Worm (Caenorhabditis elegans) whole organism, L4 larva: ENCODE results near the gene Y37D8A.2.

Experiments
- D1046.2 ChIP-seq: fragments of 200-800 bp; sonication (Bioruptor generic); IDR thresholded peaks from 2 replicates; pipeline ENCODE4 v1.3.6; 2022; ENCODE audit warnings: missing genetic modification characterization, missing compliant biosample characterization
- F10B5.3 ChIP-seq: sonication (generic microtip); optimal IDR thresholded peaks from 2 replicates; lab custom pipeline; 2016; ENCODE audit warnings: mild to moderate bottlenecking, missing genetic modification characterization, missing compliant biosample characterization
- F26F4.8 ChIP-seq: fragments of 200-800 bp; sonication (Bioruptor generic); conservative IDR thresholded peaks from 2 replicates; pipeline ENCODE4 v1.3.6; 2022; ENCODE audit warnings: missing genetic modification characterization, missing compliant biosample characterization
- R02D3.7 ChIP-seq: fragments of 150-350 bp; sonication (generic microtip); optimal IDR thresholded peaks from 3 replicates; lab custom pipeline; 2014; ENCODE audit warnings: missing biosample characterization, missing genetic modification characterization
- T20F7.1 ChIP-seq: fragments of 200-800 bp; sonication (Bioruptor generic); optimal IDR thresholded peaks from 2 replicates; lab custom pipeline; 2018; ENCODE audit warnings: mild to moderate bottlenecking, missing genetic modification characterization, missing compliant biosample characterization
- T26A8.4 ChIP-seq: fragments of 200-800 bp; sonication (Bioruptor generic); IDR thresholded peaks from 2 replicates; pipeline ENCODE4 v1.3.6; 2022; ENCODE audit warnings: missing genetic modification characterization, missing compliant biosample characterization
- Y48G9A.11 ChIP-seq: fragments of 200-800 bp; sonication (Bioruptor generic); IDR thresholded peaks from 2 replicates; pipeline ENCODE4 v1.3.6; 2022; ENCODE audit warnings: missing genetic modification reagents, missing genetic modification characterization, missing compliant biosample characterization
- aly-2 ChIP-seq: sonication (generic microtip); optimal IDR thresholded peaks from 2 replicates; lab custom pipeline; 2018; ENCODE audit warnings: missing biosample characterization, missing genetic modification characterization
- ceh-62 ChIP-seq: sonication (generic microtip); optimal IDR thresholded peaks from 2 replicates; lab custom pipeline; 2017; ENCODE audit warnings: missing biosample characterization, missing genetic modification characterization
- daf-16 ChIP-seq, 3 experiments: sonication (generic microtip); optimal IDR thresholded peaks; 2 replicates each; lab custom pipeline; 2016 to 2017; ENCODE audit warnings: missing genetic modification characterization in 3 of 3, missing genetic modification reagents in 3 of 3, mild to moderate bottlenecking in 2 of 3, missing compliant biosample characterization in 2 of 3, missing biosample characterization in 1 of 3, moderate library complexity in 1 of 3
- dmd-8 ChIP-seq: fragments of 200-800 bp; sonication (Bioruptor generic); IDR thresholded peaks from 2 replicates; pipeline ENCODE4 v1.3.6; 2022; ENCODE audit warnings: missing genetic modification characterization, missing compliant biosample characterization
- duxl-1 ChIP-seq: sonication (generic microtip); optimal IDR thresholded peaks from 2 replicates; lab custom pipeline; 2016; ENCODE audit warnings: mild to moderate bottlenecking, missing genetic modification characterization, moderate library complexity, missing compliant biosample characterization; ENCODE audit not compliant: poor library complexity
- egl-43 ChIP-seq: fragments of 200-800 bp; sonication (Bioruptor generic); IDR thresholded peaks from 2 replicates; pipeline ENCODE4 v1.3.6; 2022; ENCODE audit warnings: missing genetic modification reagents, missing genetic modification characterization, missing compliant biosample characterization
- hlh-30 ChIP-seq: sonication (generic microtip); optimal IDR thresholded peaks from 2 replicates; lab custom pipeline; 2017; ENCODE audit warnings: antibody characterized with exemption, mild to moderate bottlenecking, missing genetic modification characterization, missing compliant biosample characterization; ENCODE audit not compliant: insufficient read depth
- lin-29 ChIP-seq: fragments of 200-800 bp; sonication (Bioruptor generic); IDR thresholded peaks from 2 replicates; pipeline ENCODE4 v1.3.6; 2022; ENCODE audit warnings: missing genetic modification reagents, missing genetic modification characterization, missing compliant biosample characterization
- lin-38 ChIP-seq: fragments of 200-800 bp; sonication (Bioruptor generic); IDR thresholded peaks from 2 replicates; pipeline ENCODE4 v1.3.6; 2022; ENCODE audit warnings: missing genetic modification reagents, missing genetic modification characterization, missing compliant biosample characterization
- lir-3 ChIP-seq: sonication (generic microtip); optimal IDR thresholded peaks from 2 replicates; lab custom pipeline; 2016; ENCODE audit warnings: mild to moderate bottlenecking, missing genetic modification characterization, missing compliant biosample characterization
- lsy-2 ChIP-seq, 2 experiments: fragments of 150-350 bp in 1 of 2; sonication (generic microtip) in 1 of 2; optimal IDR thresholded peaks; 2 replicates each; lab custom pipeline; 2014 to 2017; ENCODE audit warnings: missing biosample characterization in 2 of 2, missing genetic modification characterization in 2 of 2
- mep-1 ChIP-seq: fragments of 150-350 bp; sonication (generic microtip); optimal IDR thresholded peaks from 3 replicates; lab custom pipeline; 2014; ENCODE audit warnings: missing biosample characterization, missing genetic modification characterization
- mes-2 ChIP-seq: sonication (generic microtip); optimal IDR thresholded peaks from 2 replicates; lab custom pipeline; 2016; ENCODE audit warnings: missing genotype, mild to moderate bottlenecking, missing genetic modification characterization, missing compliant biosample characterization; ENCODE audit not compliant: poor library complexity, severe bottlenecking
- mxl-3 ChIP-seq: fragments of 200-800 bp; sonication (Bioruptor generic); optimal IDR thresholded peaks from 2 replicates; lab custom pipeline; 2018; ENCODE audit warnings: mild to moderate bottlenecking, missing genetic modification characterization, missing compliant biosample characterization
- nhr-11 ChIP-seq: fragments of 150-350 bp; optimal IDR thresholded peaks from 2 replicates; lab custom pipeline; 2014; ENCODE audit warnings: missing biosample characterization, missing genetic modification characterization
- nhr-25 ChIP-seq: sonication (generic microtip); optimal IDR thresholded peaks from 2 replicates; lab custom pipeline; 2017; ENCODE audit warnings: missing genetic modification characterization, mild to moderate bottlenecking, missing compliant biosample characterization, antibody characterized with exemption, moderate library complexity, borderline replicate concordance; ENCODE audit not compliant: insufficient read depth
- set-16 ChIP-seq: fragments of 200-800 bp; sonication (Bioruptor generic); IDR thresholded peaks from 2 replicates; pipeline ENCODE4 v1.3.6; 2022; ENCODE audit warnings: missing genetic modification reagents, missing genetic modification characterization, missing compliant biosample characterization

Y37D8A.2 gene

ce11 chrIII:12806712-12807111, 13.3 kb upstream of the Y37D8A.2 start, which contains the start of gene BE10.5 (continued):
- TF ChIP-seq lir-3 (tag; lab: Kevin White, UChicago) (no peak), ceh-62 (tag; lab: Kevin White, UChicago) (no peak), lin-29 (GFP tag; lab: Robert Waterston, UW) (no peak)
- TF ChIP-seq, all 104 proteins: peak for 0

- TF ChIP-seq D1046.2 = no peak
These were observed 12.3 kb upstream of the Y37D8A.2 start, which contains the start of gene BE10.3 for ce11 chrIII:12807726-12808125. BE10.3 (plus strand) TSS chrIII:12808026.

DNA sequence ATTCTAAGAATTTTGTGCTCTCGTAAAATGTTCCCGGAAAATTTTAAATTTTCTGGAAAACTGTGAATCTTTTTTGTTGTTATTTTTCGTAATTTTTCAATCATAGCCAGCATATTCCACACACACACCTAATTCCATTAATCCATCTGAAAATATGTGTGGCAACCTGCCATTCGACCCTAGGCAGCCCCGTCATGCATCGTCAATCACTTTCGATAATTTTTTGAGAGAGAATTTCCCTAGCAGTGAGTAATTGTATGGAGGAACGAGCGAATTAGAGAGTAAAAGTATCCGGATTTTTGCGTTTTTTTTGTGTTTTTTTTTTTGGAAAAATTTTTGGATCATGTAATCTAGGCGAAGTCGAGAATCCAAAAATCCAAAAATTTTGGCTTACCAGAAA, 6.8 kb upstream of the Y37D8A.2 start, which contains the start of gene BE10.4:
Gene BE10.4 (plus strand): TSS at position 301 of the 400 bp plus-strand sequence.
- TF ChIP-seq mes-2 (tag; lab: Kevin White, UChicago) = no peak
- no peak for TF ChIP-seq mxl-3 (GFP tag; lab: Kevin White, UChicago)
- no peak for TF ChIP-seq F10B5.3

DNA sequence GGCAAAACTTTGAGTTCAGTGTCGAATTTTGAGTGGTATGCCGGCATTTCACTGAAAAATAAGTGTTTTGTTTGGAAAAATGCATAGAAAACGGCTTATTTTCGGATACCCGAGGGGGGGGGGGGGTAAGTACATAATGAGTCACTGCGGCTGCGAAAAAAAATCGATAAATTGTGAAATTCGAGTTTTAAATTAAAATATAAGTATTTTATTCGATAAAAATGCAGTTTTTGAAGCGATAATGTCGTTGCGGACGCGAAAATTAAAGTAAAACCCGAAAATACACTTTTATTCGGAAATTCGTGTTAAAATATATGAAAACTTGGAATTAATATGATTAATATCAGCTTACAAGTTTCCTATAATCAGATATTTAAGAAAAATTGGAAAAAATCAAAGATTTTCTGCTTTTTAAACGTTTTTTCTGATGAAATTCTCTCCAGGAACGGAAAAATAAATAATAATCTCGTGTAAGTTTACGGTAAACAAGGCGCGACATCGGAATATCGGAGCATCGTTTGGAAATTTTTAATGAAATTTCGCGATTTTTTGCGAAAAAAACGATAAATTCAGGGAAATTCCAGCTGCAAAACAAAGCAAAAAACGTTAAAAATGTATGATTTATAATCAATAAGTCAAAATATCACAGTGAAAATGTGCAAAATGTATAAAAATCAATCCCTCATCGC, 1.8 kb upstream of the Y37D8A.2 start, which contains the start of gene arx-5:
Gene arx-5 (minus strand): TSS at position 51 of the 689 bp plus-strand sequence.
- TF ChIP-seq egl-43 (GFP tag; lab: Robert Waterston, UW) (no peak), lin-38 (GFP tag; lab: Robert Waterston, UW) (0 out of 2 replicates have a peak, but pooled peaks have one; percentile 10), T26A8.4 (GFP tag; lab: Robert Waterston, UW) (no peak), T20F7.1 (peak; percentile 93), dmd-8 (GFP tag; lab: Robert Waterston, UW) (no peak), Y48G9A.11 (peak; percentile 94), R02D3.7 (tag; lab: Kevin White, UChicago) (peak; percentile 71), daf-16 (GFP tag; optimal IDR thresholded peaks at IDR 0.05; lab: Kevin White, UChicago) (no peak), daf-16 (tag; optimal IDR thresholded peaks at IDR 0.05; lab: Kevin White, UChicago) (peak; percentile 37), mes-2 (tag; lab: Kevin White, UChicago) (peak; percentile 2), lsy-2 (tag; optimal IDR thresholded peaks at IDR 0.05; lab: Kevin White, UChicago) (peak in 1 of 2 experiments; percentile 31)

DNA sequence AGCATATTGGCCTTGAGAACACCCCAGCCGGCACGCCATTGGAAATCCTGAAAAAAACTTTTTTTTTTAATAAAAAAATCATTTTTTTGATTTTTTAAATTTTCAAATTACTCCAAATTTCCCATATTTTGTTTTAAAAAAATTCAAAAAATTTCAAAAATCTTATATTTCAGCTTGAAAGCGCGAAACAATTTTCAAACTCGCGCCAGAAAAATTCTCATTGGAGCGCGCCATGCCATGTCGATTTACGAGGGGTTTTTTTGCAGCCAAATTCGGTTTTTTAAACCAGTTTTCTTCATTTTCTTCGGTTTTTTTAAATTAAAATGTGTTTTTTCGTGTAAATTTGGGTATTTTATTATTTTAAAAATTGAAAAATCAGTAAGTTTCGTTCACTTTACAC, 845 bp upstream of the Y37D8A.2 start:
- TF ChIP-seq set-16 (GFP tag; lab: Robert Waterston, UW) (no peak), mep-1 (tag; lab: Kevin White, UChicago) (no peak), lin-38 (GFP tag; lab: Robert Waterston, UW) (peak; percentile 38), nhr-11 (tag; lab: Kevin White, UChicago) (no peak)
- TF ChIP-seq, all 104 proteins: peak for 1

- TF ChIP-seq nhr-25 (tag; lab: Kevin White, UChicago) = no peak
- TF ChIP-seq lsy-2 (tag; optimal IDR thresholded peaks at IDR 0.05; lab: Kevin White, UChicago) = peak in 1 of 2 experiments; percentile 29
- TF ChIP-seq F26F4.8 (GFP tag; lab: Robert Waterston, UW) = no peak
- no peak for TF ChIP-seq aly-2
- TF ChIP-seq R02D3.7 (tag; lab: Kevin White, UChicago) = peak; percentile 28
These were observed 1.3 kb downstream of the Y37D8A.2 start for ce11 chrIII:12821331-12821730.

DNA sequence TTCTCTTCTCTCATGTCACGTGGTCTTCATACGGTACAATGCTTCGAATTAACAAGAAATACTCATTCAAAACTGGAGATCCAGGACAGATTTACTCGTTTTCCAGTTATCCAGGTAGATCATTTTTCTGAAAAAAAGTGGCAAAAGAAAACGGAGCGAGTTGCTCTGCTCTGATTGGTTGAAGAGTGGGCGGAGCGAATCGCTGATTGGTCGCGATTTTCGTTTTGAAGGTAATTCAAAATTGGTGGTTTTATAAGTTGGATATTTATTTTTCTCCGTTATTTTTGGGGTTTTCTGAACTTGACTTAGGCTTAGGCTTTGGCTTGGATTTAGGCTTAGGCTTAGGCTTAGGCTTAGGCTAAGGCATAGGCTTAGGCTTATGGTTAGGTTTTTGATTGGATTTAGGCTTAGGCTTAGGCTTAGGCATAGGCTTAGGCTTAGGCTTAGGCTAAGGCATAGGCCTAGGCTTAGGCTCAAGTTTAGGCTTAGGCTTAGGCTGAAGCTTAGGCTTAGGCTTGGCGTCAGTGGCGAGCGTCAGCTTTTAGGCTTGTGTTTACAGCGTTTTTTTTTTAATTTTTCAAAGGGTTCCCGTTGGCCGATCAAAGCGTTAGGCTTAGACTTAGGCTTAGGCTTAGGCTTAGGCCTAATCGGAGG, 2.7 kb downstream of the Y37D8A.2 start:
- TF ChIP-seq duxl-1 (tag; lab: Kevin White, UChicago) (no peak), dmd-8 (GFP tag; lab: Robert Waterston, UW) (peak; percentile 63; the same call in 1 of the 2 replicates), hlh-30 (tag; lab: Kevin White, UChicago) (no peak)
